Fruit fly (Drosophila melanogaster) whole organism: ENCODE data around the gene CG18404.

Source experiments
- pan ChIP-seq: fragments of >200 bp; optimal IDR thresholded peaks from 2 replicates; lab custom pipeline; 2017
- usp ChIP-seq: fragments of >200 bp; optimal IDR thresholded peaks from 2 replicates; lab custom pipeline; 2017; ENCODE audit warnings: missing biosample characterization, missing genetic modification characterization, mixed read lengths

DNA sequence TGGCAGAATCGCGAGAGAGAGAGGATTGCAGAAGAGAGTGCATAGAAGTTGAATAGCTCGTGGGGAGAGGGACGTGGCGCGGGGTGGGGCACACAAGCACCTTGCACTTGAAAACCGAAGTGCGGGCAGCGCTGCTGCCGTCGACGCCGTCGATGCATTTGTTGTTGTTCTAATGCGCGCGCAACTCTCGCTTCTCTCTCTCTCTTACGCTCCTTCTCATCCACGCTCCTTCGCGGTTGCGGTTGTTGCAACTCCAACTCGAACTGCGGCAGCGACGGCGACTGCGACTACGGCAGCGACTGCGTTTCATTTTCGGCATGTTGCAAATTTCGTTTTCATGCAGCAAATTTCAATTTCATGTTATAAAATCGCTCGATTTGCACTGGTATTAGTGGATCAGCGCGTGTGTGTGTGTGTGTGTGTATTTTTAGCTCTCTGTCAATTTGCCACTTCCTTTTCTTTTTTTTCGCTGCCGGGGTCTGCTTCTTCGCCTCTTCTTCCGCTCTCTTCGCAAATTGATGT lies 19.9 kb downstream of the CG18404 start:
- TF ChIP-seq usp (no peak), pan (lab: Kevin White, UChicago) (no peak)
